Fruit fly (Drosophila melanogaster): ENCODE data around the gene CG3437.

CG3437 gene

DNA sequence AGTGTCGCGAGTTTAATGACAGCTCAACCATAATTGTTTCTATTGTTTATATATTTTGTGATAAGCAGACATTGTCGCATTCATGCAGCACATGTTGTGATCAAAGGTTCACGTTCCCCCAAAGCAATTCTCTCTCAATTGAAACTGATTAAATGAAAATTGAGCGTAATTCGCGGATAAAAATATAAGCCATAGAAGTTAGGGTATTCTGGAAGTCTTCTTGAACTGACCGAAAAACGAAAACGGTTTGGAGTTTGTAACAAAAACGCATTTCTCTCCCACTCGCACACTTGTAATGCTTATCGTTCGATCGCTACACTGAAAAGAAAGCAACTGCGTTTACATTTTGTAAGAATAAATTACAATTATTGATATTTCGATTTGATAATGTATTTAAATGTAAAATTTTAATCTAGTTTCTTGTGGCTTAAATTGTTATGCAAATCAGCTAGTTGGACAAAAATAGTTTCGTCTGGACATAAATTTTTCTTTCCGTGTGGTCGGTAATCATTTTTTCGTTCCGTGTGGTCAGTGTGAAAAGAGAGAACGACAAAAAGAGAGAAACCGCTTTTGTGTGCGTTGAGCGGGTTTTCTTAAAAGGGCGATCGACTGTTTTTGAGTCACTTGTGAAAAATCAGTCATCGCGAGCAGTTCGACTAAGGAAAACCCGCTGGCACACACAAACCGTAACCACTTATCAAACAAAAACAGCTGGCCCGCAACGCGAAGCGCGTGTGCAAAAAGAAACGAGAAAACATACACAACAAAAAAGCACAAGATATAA, 34.6 kb downstream of the CG3437 start, which contains the start of gene aay:
Gene aay, plus strand, starts transcription at position 618 of the 784 bp plus-strand sequence.
- peak; percentile 95 for TF ChIP-seq CG6175 (GFP tag; IDR thresholded peaks at IDR 0.05)
- TF ChIP-seq sqz (GFP tag; optimal IDR thresholded peaks at IDR 0.05): peak; percentile 98
- peak; percentile 96 for TF ChIP-seq ro (GFP tag; IDR thresholded peaks at IDR 0.05)
- TF ChIP-seq CG11723 (GFP tag; optimal IDR thresholded peaks at IDR 0.05): peak; percentile 97
- TF ChIP-seq bbx (GFP tag; IDR thresholded peaks at IDR 0.05; ENCODE audit: partially characterized antibody): 0 out of 2 replicates have a peak, but pooled peaks have one; percentile 40
- peak; percentile 96 for TF ChIP-seq Atf-2 (GFP tag; optimal IDR thresholded peaks at IDR 0.05)
- peak; percentile 94 for TF ChIP-seq emc (GFP tag; optimal IDR thresholded peaks at IDR 0.05)
- TF ChIP-seq hth (optimal IDR thresholded peaks at IDR 0.05): no peak
- TF ChIP-seq dan (GFP tag; IDR thresholded peaks at IDR 0.05): peak; percentile 96
- TF ChIP-seq org-1 (GFP tag; optimal IDR thresholded peaks at IDR 0.05): peak; percentile 99
- peak; percentile 98 for TF ChIP-seq CG6854 (GFP tag; optimal IDR thresholded peaks at IDR 0.05)
- peak; percentile 99 for TF ChIP-seq CG12659 (GFP tag; optimal IDR thresholded peaks at IDR 0.05)
- TF ChIP-seq CG15479 (GFP tag; optimal IDR thresholded peaks at IDR 0.05): peak; percentile 71
- TF ChIP-seq onecut (GFP tag; IDR thresholded peaks at IDR 0.05): peak; percentile 95
- peak; percentile 63 for TF ChIP-seq CG13287 (GFP tag; IDR thresholded peaks at IDR 0.05; ENCODE audit: partially characterized antibody)
- TF ChIP-seq CG15514 (GFP tag; optimal IDR thresholded peaks at IDR 0.05): peak; percentile 94
- TF ChIP-seq so (GFP tag; IDR thresholded peaks at IDR 0.05): peak; percentile 98
- TF ChIP-seq tgo (GFP tag; IDR thresholded peaks at IDR 0.05): peak; percentile 98
- peak; percentile 95 for TF ChIP-seq Ets97D (GFP tag; optimal IDR thresholded peaks at IDR 0.05)
- peak; percentile 99 for TF ChIP-seq CG10267 (tag; optimal IDR thresholded peaks at IDR 0.05)
- peak; percentile 91 for TF ChIP-seq CkIIα-i1 (GFP tag; IDR thresholded peaks at IDR 0.05)
- peak; percentile 100 for TF ChIP-seq Med (GFP tag)
- TF ChIP-seq CG1792 (GFP tag; optimal IDR thresholded peaks at IDR 0.05): peak; percentile 97
- peak; percentile 95 for TF ChIP-seq jigr1 (GFP tag; IDR thresholded peaks at IDR 0.05)
- TF ChIP-seq jumu (GFP tag; optimal IDR thresholded peaks at IDR 0.05): peak; percentile 96
- TF ChIP-seq cg (GFP tag; optimal IDR thresholded peaks at IDR 0.05): peak; percentile 84
- TF ChIP-seq CG4404 (GFP tag; IDR thresholded peaks at IDR 0.05): peak; percentile 98
- peak; percentile 91 for TF ChIP-seq CG2116 (GFP tag; optimal IDR thresholded peaks at IDR 0.05)
- no peak for TF ChIP-seq Tbp (GFP tag; optimal IDR thresholded peaks at IDR 0.05)
- TF ChIP-seq CG2199 (GFP tag; IDR thresholded peaks at IDR 0.05): peak; percentile 97
- peak; percentile 97 for TF ChIP-seq CG4328 (GFP tag; optimal IDR thresholded peaks at IDR 0.05)
- peak; percentile 99 for TF ChIP-seq sob (GFP tag; IDR thresholded peaks at IDR 0.05)
- peak; percentile 87 for TF ChIP-seq pros (GFP tag; optimal IDR thresholded peaks at IDR 0.05)
- peak; percentile 100 for TF ChIP-seq sens (GFP tag)
- TF ChIP-seq nom (GFP tag; optimal IDR thresholded peaks at IDR 0.05): peak; percentile 94
- peak; percentile 99 for TF ChIP-seq CG17359 (tag; optimal IDR thresholded peaks at IDR 0.05)
- TF ChIP-seq CG14441 (GFP tag; IDR thresholded peaks at IDR 0.05): peak; percentile 98
- TF ChIP-seq CG4820 (GFP tag; optimal IDR thresholded peaks at IDR 0.05): peak; percentile 98
- TF ChIP-seq CG2120 (GFP tag; optimal IDR thresholded peaks at IDR 0.05): peak; percentile 99
- TF ChIP-seq CG14860 (GFP tag; IDR thresholded peaks at IDR 0.05; ENCODE audit: partially characterized antibody): no peak
- peak; percentile 96 for TF ChIP-seq btn (GFP tag; optimal IDR thresholded peaks at IDR 0.05)
- TF ChIP-seq CG17328 (GFP tag; IDR thresholded peaks at IDR 0.05): peak; percentile 99
- TF ChIP-seq lov (optimal IDR thresholded peaks at IDR 0.05): peak; percentile 42
- peak; percentile 98 for TF ChIP-seq lov (GFP tag; IDR thresholded peaks at IDR 0.05)
- TF ChIP-seq trh (GFP tag; optimal IDR thresholded peaks at IDR 0.05): peak; percentile 97
- peak; percentile 97 for TF ChIP-seq tio (GFP tag; optimal IDR thresholded peaks at IDR 0.05)
- no peak; the same call in 1 of the 2 replicates for TF ChIP-seq CG42726 (GFP tag; IDR thresholded peaks at IDR 0.05; ENCODE audit: partially characterized antibody)
- peak; percentile 97 for TF ChIP-seq Vsx1 (GFP tag; optimal IDR thresholded peaks at IDR 0.05)
- peak; percentile 98 for TF ChIP-seq ranshi (GFP tag; IDR thresholded peaks at IDR 0.05)
- peak; percentile 99 for TF ChIP-seq grau (tag; optimal IDR thresholded peaks at IDR 0.05)
